Fruit fly (Drosophila melanogaster): ENCODE data around the gene CG3558.

The CG3558 gene

dm6 chr2L:2976829-2977228 lies 15.8 kb upstream of the CG3558 start, which contains the start of the genes CG9641 and CG3165 (continued):
- TF ChIP-seq CG8388 (GFP tag; optimal IDR thresholded peaks at IDR 0.05) (peak; percentile 72), jigr1 (GFP tag; IDR thresholded peaks at IDR 0.05) (peak; percentile 79; the same call in 2 of the 3 replicates), CG16815 (GFP tag; optimal IDR thresholded peaks at IDR 0.05) (peak; percentile 69), tgo (GFP tag; IDR thresholded peaks at IDR 0.05) (peak; percentile 75), sens (GFP tag) (peak; percentile 98), Bteb2 (GFP tag; optimal IDR thresholded peaks at IDR 0.05) (peak; percentile 85), CG6854 (GFP tag; optimal IDR thresholded peaks at IDR 0.05) (peak; percentile 21), CG34224 (GFP tag; IDR thresholded peaks at IDR 0.05; ENCODE audit: partially characterized antibody) (peak; percentile 98), CG11093 (GFP tag; IDR thresholded peaks at IDR 0.05) (peak; percentile 73; the same call in 1 of the 3 replicates), gce (GFP tag; IDR thresholded peaks at IDR 0.05) (peak; percentile 52; the same call in 1 of the 3 replicates), NfI (GFP tag; optimal IDR thresholded peaks at IDR 0.05) (peak; percentile 87), otp (GFP tag; IDR thresholded peaks at IDR 0.05) (peak; percentile 55; the same call in 1 of the 3 replicates), Oli (tag; optimal IDR thresholded peaks at IDR 0.05) (peak; percentile 75), CG17802 (tag; optimal IDR thresholded peaks at IDR 0.05) (peak; percentile 40), ATbp (GFP tag; optimal IDR thresholded peaks at IDR 0.05) (no peak), C15 (GFP tag; IDR thresholded peaks at IDR 0.05) (no peak), CG14667 (GFP tag; IDR thresholded peaks at IDR 0.05) (peak; percentile 79), CG10147 (GFP tag; optimal IDR thresholded peaks at IDR 0.05) (peak; percentile 82), nau (GFP tag; optimal IDR thresholded peaks at IDR 0.05) (no peak), BEAF-32 (GFP tag; optimal IDR thresholded peaks at IDR 0.05) (peak; percentile 95), nmo (GFP tag; optimal IDR thresholded peaks at IDR 0.05) (peak; percentile 91), CG10321 (GFP tag; IDR thresholded peaks at IDR 0.05) (peak; percentile 41; the same call in 1 of the 2 replicates), BtbVII (GFP tag; optimal IDR thresholded peaks at IDR 0.05) (no peak), CG8944 (GFP tag; optimal IDR thresholded peaks at IDR 0.05) (peak; percentile 91), trh (GFP tag; optimal IDR thresholded peaks at IDR 0.05) (peak; percentile 53), Hey (tag; optimal IDR thresholded peaks at IDR 0.05) (no peak), ftz-f1 (GFP tag; optimal IDR thresholded peaks at IDR 0.05) (peak; percentile 99), Ssrp (tag; optimal IDR thresholded peaks at IDR 0.05) (peak; percentile 79), CG16779 (GFP tag; IDR thresholded peaks at IDR 0.05) (peak; percentile 76; the same call in 1 of the 2 replicates), Dbx (GFP tag; IDR thresholded peaks at IDR 0.05) (peak; percentile 86), CG2875 (GFP tag; optimal IDR thresholded peaks at IDR 0.05) (peak; percentile 33), Dek (tag; optimal IDR thresholded peaks at IDR 0.05) (peak; percentile 64), chif (GFP tag; optimal IDR thresholded peaks at IDR 0.05) (peak; percentile 83 to 90), CG42726 (GFP tag; IDR thresholded peaks at IDR 0.05; ENCODE audit: partially characterized antibody) (no peak; the same call in 1 of the 2 replicates), Sry-δ (GFP tag; optimal IDR thresholded peaks at IDR 0.05) (peak; percentile 98), CG3847 (GFP tag; IDR thresholded peaks at IDR 0.05) (peak; percentile 88), Ets65A (GFP tag) (peak; percentile 98), Six4 (GFP tag; optimal IDR thresholded peaks at IDR 0.05) (peak; percentile 81), CG4820 (GFP tag; optimal IDR thresholded peaks at IDR 0.05) (peak; percentile 90), lab (GFP tag; optimal IDR thresholded peaks at IDR 0.05) (no peak), CG2129 (GFP tag; IDR thresholded peaks at IDR 0.05; ENCODE audit: partially characterized antibody) (peak; percentile 91), bsh (GFP tag; optimal IDR thresholded peaks at IDR 0.05) (peak; percentile 77 to 85), gt (GFP tag; IDR thresholded peaks at IDR 0.05) (peak; percentile 55; the same call in 1 of the 2 replicates), kni (GFP tag; optimal IDR thresholded peaks at IDR 0.05) (no peak), Hmr (GFP tag; optimal IDR thresholded peaks at IDR 0.05) (no peak), Eip74EF (GFP tag; optimal IDR thresholded peaks at IDR 0.05) (no peak), CG18764 (GFP tag; optimal IDR thresholded peaks at IDR 0.05) (peak; percentile 83), CG7963 (GFP tag; IDR thresholded peaks at IDR 0.05; ENCODE audit: partially characterized antibody) (peak; percentile 64), CG34422 (GFP tag; IDR thresholded peaks at IDR 0.05) (peak; percentile 80), br (optimal IDR thresholded peaks at IDR 0.05) (no peak)
